Fruit fly (Drosophila melanogaster): ENCODE measurements around the gene CG31446.

- TF ChIP-seq yki (optimal IDR thresholded peaks at IDR 0.05), result no peak
- no peak for TF ChIP-seq stwl (tag; optimal IDR thresholded peaks at IDR 0.05)
- no peak for TF ChIP-seq NFAT (GFP tag; IDR thresholded peaks at IDR 0.05)
These were observed 42.2 kb upstream of the CG31446 start for dm6 chr3R:15650669-15651068.

All from whole organism, embryonic.